Worm (Caenorhabditis elegans): ENCODE data around the gene srj-49.

srj-49 gene

ce11 chrV:2848290-2848937 lies at the start of gene srj-49:
srj-49 (minus strand) TSS chrV:2848340.
- TF ChIP-seq cog-1 (tag; optimal IDR thresholded peaks at IDR 0.05): no peak
- TF ChIP-seq ref-1 (GFP tag; conservative IDR thresholded peaks at IDR 0.05): no peak
- no peak for TF ChIP-seq klf-2 (GFP tag; conservative IDR thresholded peaks at IDR 0.05)
- no peak for TF ChIP-seq flt-1 (GFP tag; IDR thresholded peaks at IDR 0.05)
- TF ChIP-seq ztf-23 (GFP tag; IDR thresholded peaks at IDR 0.05): no peak
- no peak for TF ChIP-seq T22C8.4 (GFP tag; IDR thresholded peaks at IDR 0.05)
- TF ChIP-seq tab-1 (GFP tag; IDR thresholded peaks at IDR 0.05): no peak
- TF ChIP-seq med-1 (GFP tag; optimal IDR thresholded peaks at IDR 0.05; ENCODE audit: insufficient read depth): no peak
- no peak for TF ChIP-seq ztf-29 (GFP tag; IDR thresholded peaks at IDR 0.05)

DNA sequence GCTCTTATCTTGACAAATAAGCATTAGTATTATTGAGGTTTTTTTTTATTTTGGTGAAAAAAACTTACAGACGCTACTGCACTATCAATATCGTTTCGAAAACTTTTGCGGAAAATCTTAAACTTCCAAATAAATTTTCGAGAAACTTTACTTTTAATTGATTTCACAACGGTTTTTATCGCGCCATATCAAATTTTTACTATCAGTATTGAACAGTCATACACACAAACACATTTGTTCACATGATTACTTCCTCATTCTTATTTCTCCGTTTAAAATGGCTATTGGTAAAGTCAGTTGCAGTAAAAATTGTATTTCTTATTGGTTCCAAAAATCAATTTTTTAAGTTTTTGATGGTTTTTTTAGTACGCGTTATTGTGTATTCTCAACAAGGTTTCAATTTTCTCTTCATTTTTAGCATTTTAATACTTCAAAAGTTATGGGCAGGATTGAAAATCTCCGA lies 48.1 kb upstream of the srj-49 start, which contains the start of gene pals-32:
Gene pals-32, plus strand, starts transcription at position 413 of the 463 bp plus-strand sequence.
- no peak for TF ChIP-seq ref-1 (GFP tag; conservative IDR thresholded peaks at IDR 0.05)
- TF ChIP-seq med-1 (GFP tag; optimal IDR thresholded peaks at IDR 0.05; ENCODE audit: insufficient read depth): no peak
- no peak for TF ChIP-seq ztf-23 (GFP tag; IDR thresholded peaks at IDR 0.05)
- no peak for TF ChIP-seq T22C8.4 (GFP tag; IDR thresholded peaks at IDR 0.05)
- no peak for TF ChIP-seq klf-2 (GFP tag; conservative IDR thresholded peaks at IDR 0.05)
- no peak for TF ChIP-seq ztf-29 (GFP tag; IDR thresholded peaks at IDR 0.05)
- no peak for TF ChIP-seq tab-1 (GFP tag; IDR thresholded peaks at IDR 0.05)
- TF ChIP-seq cog-1 (tag; optimal IDR thresholded peaks at IDR 0.05): no peak
- no peak for TF ChIP-seq flt-1 (GFP tag; IDR thresholded peaks at IDR 0.05)

DNA sequence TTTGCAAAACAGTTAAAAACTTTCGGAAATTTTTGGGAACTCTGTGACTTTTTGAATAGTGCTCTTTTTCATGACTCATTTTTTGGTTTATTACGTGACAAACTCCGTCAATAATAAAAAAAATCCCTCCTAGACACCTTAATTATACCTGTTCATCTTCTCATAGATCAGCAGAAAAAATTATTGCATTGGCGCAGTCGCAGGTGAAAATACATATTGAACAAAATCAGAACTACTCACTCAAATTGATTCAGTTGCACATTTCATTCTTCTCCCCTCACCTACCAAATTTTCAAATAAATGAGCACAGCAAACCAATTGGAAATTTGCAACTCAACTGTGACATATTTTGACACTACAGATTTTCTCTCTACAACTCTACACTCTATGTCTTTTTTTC lies 44.8 kb upstream of the srj-49 start, which contains the start of gene srh-127:
Gene srh-127, plus strand, starts transcription at position 301 of the 400 bp plus-strand sequence.
- TF ChIP-seq flt-1 (GFP tag; IDR thresholded peaks at IDR 0.05) (no peak), ztf-23 (GFP tag; IDR thresholded peaks at IDR 0.05) (no peak), klf-2 (GFP tag; conservative IDR thresholded peaks at IDR 0.05) (no peak), T22C8.4 (GFP tag; IDR thresholded peaks at IDR 0.05) (no peak), ref-1 (GFP tag; conservative IDR thresholded peaks at IDR 0.05) (no peak), med-1 (GFP tag; optimal IDR thresholded peaks at IDR 0.05; ENCODE audit: insufficient read depth) (no peak), cog-1 (tag; optimal IDR thresholded peaks at IDR 0.05) (no peak), tab-1 (GFP tag; IDR thresholded peaks at IDR 0.05) (no peak), ztf-29 (GFP tag; IDR thresholded peaks at IDR 0.05) (no peak)

DNA sequence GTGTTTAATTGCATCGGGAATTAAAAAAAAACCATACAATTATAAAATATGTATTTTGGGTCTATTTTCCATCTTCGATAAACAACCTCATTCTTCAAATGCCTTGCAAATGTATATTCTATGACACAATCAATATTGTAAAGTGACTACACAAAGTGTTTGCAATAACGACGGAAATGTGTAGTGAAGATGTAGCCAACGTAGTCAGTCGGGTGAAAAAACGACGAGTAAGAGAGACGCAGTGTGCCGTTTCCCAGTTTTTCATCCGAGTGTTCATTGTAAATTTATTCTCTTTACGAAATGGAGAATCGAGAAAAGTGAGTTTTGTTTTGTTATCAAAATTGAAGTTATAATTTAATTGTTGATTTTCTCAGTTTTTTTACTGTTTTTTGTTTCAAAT lies 43.8 kb upstream of the srj-49 start, which contains the start of gene F37B4.15:
Gene F37B4.15, plus strand, starts transcription at position 301 of the 400 bp plus-strand sequence.
- TF ChIP-seq klf-2 (GFP tag; conservative IDR thresholded peaks at IDR 0.05) (no peak), ztf-23 (GFP tag; IDR thresholded peaks at IDR 0.05) (no peak), tab-1 (GFP tag; IDR thresholded peaks at IDR 0.05) (no peak), ref-1 (GFP tag; conservative IDR thresholded peaks at IDR 0.05) (no peak), med-1 (GFP tag; optimal IDR thresholded peaks at IDR 0.05; ENCODE audit: insufficient read depth) (no peak), flt-1 (GFP tag; IDR thresholded peaks at IDR 0.05) (no peak), cog-1 (tag; optimal IDR thresholded peaks at IDR 0.05) (no peak), T22C8.4 (GFP tag; IDR thresholded peaks at IDR 0.05) (no peak), ztf-29 (GFP tag; IDR thresholded peaks at IDR 0.05) (no peak)

- TF ChIP-seq med-1 (GFP tag; optimal IDR thresholded peaks at IDR 0.05; ENCODE audit: insufficient read depth): no peak
- no peak for TF ChIP-seq T22C8.4 (GFP tag; IDR thresholded peaks at IDR 0.05)
- no peak for TF ChIP-seq klf-2 (GFP tag; conservative IDR thresholded peaks at IDR 0.05)
- no peak for TF ChIP-seq tab-1 (GFP tag; IDR thresholded peaks at IDR 0.05)
- TF ChIP-seq ztf-23 (GFP tag; IDR thresholded peaks at IDR 0.05): no peak
- TF ChIP-seq ref-1 (GFP tag; conservative IDR thresholded peaks at IDR 0.05): no peak
- no peak for TF ChIP-seq ztf-29 (GFP tag; IDR thresholded peaks at IDR 0.05)
- no peak for TF ChIP-seq cog-1 (tag; optimal IDR thresholded peaks at IDR 0.05)
- no peak for TF ChIP-seq flt-1 (GFP tag; IDR thresholded peaks at IDR 0.05)
Observed at ce11 chrV:2888681-2889080, 40.5 kb upstream of the srj-49 start, which contains the start of gene srw-4. srw-4 (minus strand) TSS chrV:2888781.

ce11 chrV:2888265-2888664 lies 40.1 kb upstream of the srj-49 start:
- TF ChIP-seq ref-1 (GFP tag; conservative IDR thresholded peaks at IDR 0.05): no peak
- no peak for TF ChIP-seq cog-1 (tag; optimal IDR thresholded peaks at IDR 0.05)
- no peak for TF ChIP-seq med-1 (GFP tag; optimal IDR thresholded peaks at IDR 0.05; ENCODE audit: insufficient read depth)
- no peak for TF ChIP-seq ztf-29 (GFP tag; IDR thresholded peaks at IDR 0.05)
- no peak for TF ChIP-seq tab-1 (GFP tag; IDR thresholded peaks at IDR 0.05)
- no peak for TF ChIP-seq T22C8.4 (GFP tag; IDR thresholded peaks at IDR 0.05)
- no peak for TF ChIP-seq ztf-23 (GFP tag; IDR thresholded peaks at IDR 0.05)
- no peak for TF ChIP-seq flt-1 (GFP tag; IDR thresholded peaks at IDR 0.05)
- no peak for TF ChIP-seq klf-2 (GFP tag; conservative IDR thresholded peaks at IDR 0.05)

DNA sequence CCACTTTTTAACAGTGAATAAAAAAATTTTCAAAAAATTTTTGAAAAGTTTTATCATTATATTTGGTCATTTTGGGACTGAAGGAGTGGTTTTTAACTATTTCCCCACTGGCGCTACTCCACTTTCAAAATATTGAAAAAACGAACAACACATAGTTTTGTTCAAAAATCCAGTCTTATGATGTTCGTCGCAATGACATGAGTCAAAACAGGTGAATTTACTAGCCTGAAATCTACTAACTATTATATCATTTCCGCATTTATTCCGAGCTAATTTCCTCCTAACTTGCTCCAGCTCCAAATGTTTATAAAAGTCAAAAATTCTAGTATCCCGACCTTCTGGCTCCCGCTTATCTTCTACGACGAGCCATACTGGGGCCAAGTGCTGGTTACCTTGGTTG lies 36.3 kb upstream of the srj-49 start, which contains the start of gene sre-24:
Gene sre-24, plus strand, starts transcription at position 301 of the 400 bp plus-strand sequence.
- TF ChIP-seq ztf-23 (GFP tag; IDR thresholded peaks at IDR 0.05) (no peak), ztf-29 (GFP tag; IDR thresholded peaks at IDR 0.05) (no peak)

- TF ChIP-seq klf-2 (GFP tag; conservative IDR thresholded peaks at IDR 0.05) (no peak), ztf-29 (GFP tag; IDR thresholded peaks at IDR 0.05) (no peak), ref-1 (GFP tag; conservative IDR thresholded peaks at IDR 0.05) (no peak), med-1 (GFP tag; optimal IDR thresholded peaks at IDR 0.05; ENCODE audit: insufficient read depth) (no peak), flt-1 (GFP tag; IDR thresholded peaks at IDR 0.05) (no peak), T22C8.4 (GFP tag; IDR thresholded peaks at IDR 0.05) (no peak), cog-1 (tag; optimal IDR thresholded peaks at IDR 0.05) (no peak), ztf-23 (GFP tag; IDR thresholded peaks at IDR 0.05) (no peak), tab-1 (GFP tag; IDR thresholded peaks at IDR 0.05) (no peak)
Observed at ce11 chrV:2883097-2883496, 35.0 kb upstream of the srj-49 start.

- TF ChIP-seq med-1 (GFP tag; optimal IDR thresholded peaks at IDR 0.05; ENCODE audit: insufficient read depth) (no peak), klf-2 (GFP tag; conservative IDR thresholded peaks at IDR 0.05) (no peak), tab-1 (GFP tag; IDR thresholded peaks at IDR 0.05) (no peak), ref-1 (GFP tag; conservative IDR thresholded peaks at IDR 0.05) (no peak), T22C8.4 (GFP tag; IDR thresholded peaks at IDR 0.05) (no peak), flt-1 (GFP tag; IDR thresholded peaks at IDR 0.05) (no peak), ztf-29 (GFP tag; IDR thresholded peaks at IDR 0.05) (no peak), cog-1 (tag; optimal IDR thresholded peaks at IDR 0.05) (no peak), ztf-23 (GFP tag; IDR thresholded peaks at IDR 0.05) (no peak)
Observed at ce11 chrV:2881565-2881964, 33.4 kb upstream of the srj-49 start.
